Worm (Caenorhabditis elegans) whole organism, young adult: ENCODE results near the gene xpf-1.

Source experiments
- B0261.1 ChIP-seq: sonication (generic microtip); optimal IDR thresholded peaks from 2 replicates; lab custom pipeline; 2016; ENCODE audit warnings: mild to moderate bottlenecking, missing genetic modification characterization, moderate library complexity, missing compliant biosample characterization
- B0336.3 ChIP-seq: fragments of 200-800 bp; sonication (Bioruptor generic); IDR thresholded peaks from 2 replicates; pipeline ENCODE4 v1.3.6; 2022; ENCODE audit warnings: missing genetic modification characterization, missing compliant biosample characterization
- D2030.7 ChIP-seq: fragments of 200-800 bp; sonication (Bioruptor generic); IDR thresholded peaks from 2 replicates; pipeline ENCODE4 v1.3.6; 2022; ENCODE audit warnings: missing genetic modification reagents, missing genetic modification characterization, missing compliant biosample characterization
- F37B4.10 ChIP-seq: fragments of 200-800 bp; sonication (Bioruptor generic); IDR thresholded peaks from 2 replicates; pipeline ENCODE4 v1.3.6; 2022; ENCODE audit warnings: missing genetic modification characterization, missing compliant biosample characterization
- F39B2.1 ChIP-seq: fragments of 200-800 bp; sonication (Bioruptor generic); IDR thresholded peaks from 2 replicates; pipeline ENCODE4 v1.3.6; 2022; ENCODE audit warnings: missing genetic modification reagents, missing genetic modification characterization, missing compliant biosample characterization
- Y56A3A.18 ChIP-seq: fragments of 200-800 bp; sonication (Bioruptor generic); IDR thresholded peaks from 2 replicates; pipeline ENCODE4 v1.3.6; 2022; ENCODE audit warnings: missing genetic modification reagents, missing genetic modification characterization, missing compliant biosample characterization
- ZK185.1 ChIP-seq: sonication (generic microtip); optimal IDR thresholded peaks from 2 replicates; lab custom pipeline; 2016; ENCODE audit warnings: mild to moderate bottlenecking, missing genetic modification characterization, missing compliant biosample characterization; ENCODE audit not compliant: poor library complexity, severe bottlenecking
- atf-7 ChIP-seq: sonication (generic microtip); optimal IDR thresholded peaks from 2 replicates; lab custom pipeline; 2017; ENCODE audit warnings: mild to moderate bottlenecking, missing genetic modification characterization, missing compliant biosample characterization
- athp-1 ChIP-seq: sonication (generic microtip); optimal IDR thresholded peaks from 2 replicates; lab custom pipeline; 2017; ENCODE audit warnings: mild to moderate bottlenecking, missing genetic modification characterization, missing compliant biosample characterization
- ccch-3 ChIP-seq: fragments of 200-800 bp; sonication (Bioruptor generic); optimal IDR thresholded peaks from 2 replicates; lab custom pipeline; 2018; ENCODE audit warnings: mild to moderate bottlenecking, missing genetic modification characterization, missing compliant biosample characterization
- cebp-2 ChIP-seq: fragments of 200-800 bp; sonication (Bioruptor generic); IDR thresholded peaks from 2 replicates; pipeline ENCODE4 v1.3.6; 2022; ENCODE audit warnings: missing genetic modification characterization, missing compliant biosample characterization
- ceh-27 ChIP-seq: fragments of 200-800 bp; sonication (Bioruptor generic); optimal IDR thresholded peaks from 2 replicates; lab custom pipeline; 2018; ENCODE audit warnings: mild to moderate bottlenecking, missing genetic modification characterization, moderate library complexity, missing compliant biosample characterization
- ceh-58 ChIP-seq: fragments of 200-800 bp; sonication (Bioruptor generic); IDR thresholded peaks from 2 replicates; pipeline ENCODE4 v1.3.6; 2022; ENCODE audit warnings: missing genetic modification characterization, missing compliant biosample characterization
- chd-7 ChIP-seq: sonication (generic microtip); optimal IDR thresholded peaks from 2 replicates; lab custom pipeline; 2016; ENCODE audit warnings: mild to moderate bottlenecking, missing genetic modification characterization, moderate library complexity, missing compliant biosample characterization
- dpff-1 ChIP-seq: sonication (generic microtip); optimal IDR thresholded peaks from 2 replicates; lab custom pipeline; 2017; ENCODE audit warnings: mild to moderate bottlenecking, missing genetic modification characterization, missing compliant biosample characterization
- dpl-1 ChIP-seq: fragments of 150-350 bp; optimal IDR thresholded peaks from 2 replicates; lab custom pipeline; 2014; ENCODE audit warnings: missing biosample characterization, missing genetic modification reagents, missing genetic modification characterization
- egrh-3 ChIP-seq: fragments of 200-800 bp; sonication (Bioruptor generic); IDR thresholded peaks from 2 replicates; pipeline ENCODE4 v1.3.6; 2022; ENCODE audit warnings: missing genetic modification reagents, missing genetic modification characterization, missing compliant biosample characterization
- him-1 ChIP-seq: sonication (generic microtip); optimal IDR thresholded peaks from 2 replicates; lab custom pipeline; 2016; ENCODE audit warnings: missing genotype, missing genetic modification reagents, missing genetic modification characterization, missing compliant biosample characterization
- hlh-26 ChIP-seq: fragments of 200-800 bp; sonication (Bioruptor generic); conservative IDR thresholded peaks from 2 replicates; pipeline ENCODE4 v1.3.6; 2022; ENCODE audit warnings: missing genetic modification reagents, missing genetic modification characterization, missing compliant biosample characterization
- hrde-1 ChIP-seq: sonication (generic microtip); optimal IDR thresholded peaks from 2 replicates; lab custom pipeline; 2016; ENCODE audit warnings: missing genetic modification characterization, mild to moderate bottlenecking, missing compliant biosample characterization, moderate library complexity, missing genotype, missing genetic modification reagents, borderline replicate concordance
- lag-1 ChIP-seq: fragments of 200-800 bp; sonication (Bioruptor generic); IDR thresholded peaks from 2 replicates; pipeline ENCODE4 v1.3.6; 2022; ENCODE audit warnings: missing genetic modification reagents, missing genetic modification characterization, missing compliant biosample characterization
- lin-26 ChIP-seq: fragments of 200-800 bp; sonication (Bioruptor generic); IDR thresholded peaks from 2 replicates; pipeline ENCODE4 v1.3.6; 2022; ENCODE audit warnings: missing genetic modification reagents, missing genetic modification characterization, missing compliant biosample characterization
- lin-35 ChIP-seq, 3 experiments: fragments of 150-350 bp in 2 of 3; sonication (generic microtip) in 1 of 3; optimal IDR thresholded peaks; 2 replicates each; lab custom pipeline; 2014 to 2018; ENCODE audit warnings: missing biosample characterization in 3 of 3, missing genetic modification characterization in 3 of 3, missing genetic modification reagents in 3 of 3
- lin-40 ChIP-seq: sonication (generic microtip); optimal IDR thresholded peaks from 2 replicates; lab custom pipeline; 2016; ENCODE audit warnings: missing genetic modification characterization, mild to moderate bottlenecking, missing compliant biosample characterization, missing genotype, missing genetic modification reagents
- lsl-1 ChIP-seq: fragments of 200-800 bp; sonication (Bioruptor generic); optimal IDR thresholded peaks from 2 replicates; lab custom pipeline; 2018; ENCODE audit warnings: mild to moderate bottlenecking, missing genetic modification characterization, moderate library complexity, missing compliant biosample characterization
- madf-10 ChIP-seq: sonication (generic microtip); optimal IDR thresholded peaks from 2 replicates; lab custom pipeline; 2016; ENCODE audit warnings: mild to moderate bottlenecking, missing genetic modification characterization, missing compliant biosample characterization
- madf-3 ChIP-seq: fragments of 200-800 bp; sonication (Bioruptor generic); IDR thresholded peaks from 2 replicates; pipeline ENCODE4 v1.3.6; 2022; ENCODE audit warnings: missing genetic modification reagents, missing genetic modification characterization, missing compliant biosample characterization
- mel-28 ChIP-seq: sonication (generic microtip); optimal IDR thresholded peaks from 2 replicates; lab custom pipeline; 2016; ENCODE audit warnings: borderline replicate concordance, mild to moderate bottlenecking, missing genetic modification characterization, missing compliant biosample characterization
- mes-4 ChIP-seq: sonication (generic microtip); optimal IDR thresholded peaks from 2 replicates; lab custom pipeline; 2016; ENCODE audit warnings: missing genotype, missing genetic modification characterization, missing compliant biosample characterization
- nfyb-1 ChIP-seq: fragments of 200-800 bp; sonication (Bioruptor generic); IDR thresholded peaks from 2 replicates; pipeline ENCODE4 v1.3.6; 2022; ENCODE audit warnings: missing genetic modification reagents, missing genetic modification characterization, missing compliant biosample characterization
- nhr-80 ChIP-seq: sonication (generic microtip); optimal IDR thresholded peaks from 2 replicates; lab custom pipeline; 2016; ENCODE audit warnings: missing genetic modification characterization, missing compliant biosample characterization
- pbrm-1 ChIP-seq: fragments of 200-800 bp; sonication (Bioruptor generic); IDR thresholded peaks from 2 replicates; pipeline ENCODE4 v1.3.6; 2022; ENCODE audit warnings: missing genetic modification reagents, missing genetic modification characterization, missing compliant biosample characterization
- rcor-1 ChIP-seq: fragments of 200-800 bp; sonication (Bioruptor generic); IDR thresholded peaks from 2 replicates; pipeline ENCODE4 v1.3.6; 2022; ENCODE audit warnings: missing genetic modification reagents, missing genetic modification characterization, missing compliant biosample characterization
- rec-8 ChIP-seq, 2 experiments: sonication (generic microtip); optimal IDR thresholded peaks; 2 replicates each; lab custom pipeline; 2016; ENCODE audit warnings: mild to moderate bottlenecking in 2 of 2, missing genetic modification characterization in 2 of 2, missing genetic modification reagents in 2 of 2, missing genotype in 2 of 2, missing biosample characterization in 1 of 2, missing compliant biosample characterization in 1 of 2, moderate library complexity in 1 of 2
- sea-2 ChIP-seq: fragments of 200-800 bp; sonication (Bioruptor generic); IDR thresholded peaks from 2 replicates; pipeline ENCODE4 v1.3.6; 2022; ENCODE audit warnings: missing genetic modification characterization, missing compliant biosample characterization
- snpc-1.1 ChIP-seq: sonication (generic microtip); optimal IDR thresholded peaks from 2 replicates; lab custom pipeline; 2017; ENCODE audit warnings: missing genetic modification characterization, mild to moderate bottlenecking, missing compliant biosample characterization, antibody characterized with exemption, moderate library complexity, missing genotype, missing genetic modification reagents; ENCODE audit not compliant: insufficient read depth
- snpc-4 ChIP-seq, 5 experiments: fragments of 150-350 bp in 1 of 5; sonication (generic microtip) in 4 of 5; optimal IDR thresholded peaks; 2 replicates each; lab custom pipeline; 2014 to 2018; ENCODE audit warnings: missing genetic modification characterization in 5 of 5, missing biosample characterization in 3 of 5, antibody characterized with exemption in 2 of 5, mild to moderate bottlenecking in 2 of 5, missing compliant biosample characterization in 2 of 5, missing genotype in 2 of 5, moderate library complexity in 2 of 5, missing genetic modification reagents in 1 of 5
- tlf-1 ChIP-seq: fragments of 200-800 bp; sonication (Bioruptor generic); optimal IDR thresholded peaks from 2 replicates; lab custom pipeline; 2018; ENCODE audit warnings: mild to moderate bottlenecking, missing genetic modification characterization, missing compliant biosample characterization
- zfh-2 ChIP-seq: fragments of 200-800 bp; sonication (Bioruptor generic); conservative IDR thresholded peaks from 2 replicates; pipeline ENCODE4 v1.3.6; 2022; ENCODE audit warnings: missing genetic modification reagents, missing genetic modification characterization, missing compliant biosample characterization
- ztf-18 ChIP-seq: sonication (generic microtip); optimal IDR thresholded peaks from 2 replicates; lab custom pipeline; 2016; ENCODE audit warnings: missing genotype, mild to moderate bottlenecking, missing genetic modification characterization, missing compliant biosample characterization
- ztf-26 ChIP-seq: sonication (generic microtip); optimal IDR thresholded peaks from 2 replicates; lab custom pipeline; 2017; ENCODE audit warnings: missing genetic modification characterization, missing compliant biosample characterization

xpf-1 gene

DNA sequence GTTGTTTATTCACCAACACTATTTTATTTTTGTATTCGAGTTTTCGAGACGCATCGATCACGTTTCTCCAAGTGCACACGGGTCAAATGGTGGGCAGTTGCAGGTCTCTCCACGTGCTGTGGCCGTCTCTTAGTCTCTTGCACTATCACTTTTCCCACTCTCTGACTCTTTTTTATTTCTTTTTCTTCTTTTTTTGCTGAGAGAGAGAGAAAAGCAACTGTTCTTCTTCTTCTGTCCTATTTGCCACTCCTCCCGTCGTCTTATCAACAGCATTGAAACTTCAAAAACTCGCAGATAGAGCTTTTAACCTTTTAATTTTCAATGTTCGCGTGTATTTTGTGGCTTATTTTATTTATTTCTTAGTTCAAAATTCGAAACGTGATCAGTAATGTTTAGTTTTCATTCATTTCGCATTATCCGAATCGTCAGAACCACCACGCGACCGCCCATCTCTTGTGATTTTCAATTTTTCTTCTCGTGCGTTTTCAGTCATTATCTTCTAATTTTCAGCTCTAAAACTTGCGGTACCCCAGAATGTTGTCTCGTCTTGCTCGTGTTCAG is 32.7 kb downstream of the xpf-1 start, which contains the start of gene alh-8 (continued):
- TF ChIP-seq F39B2.1, result no peak
- TF ChIP-seq ceh-27 (GFP tag; lab: Kevin White, UChicago), result no peak
- no peak for TF ChIP-seq sea-2 (GFP tag; lab: Robert Waterston, UW)
- TF ChIP-seq snpc-1.1 (tag; lab: Kevin White, UChicago), result no peak
- peak; percentile 5 for TF ChIP-seq athp-1 (tag; lab: Kevin White, UChicago)
- no peak for TF ChIP-seq lsl-1 (GFP tag; lab: Kevin White, UChicago)
- peak; percentile 10 for TF ChIP-seq ztf-18
- no peak for TF ChIP-seq Y56A3A.18 (GFP tag; lab: Robert Waterston, UW)
- no peak for TF ChIP-seq dpff-1 (tag; lab: Kevin White, UChicago)
- TF ChIP-seq D2030.7, result 0 out of 2 replicates have a peak, but pooled peaks have one; percentile 14
- TF ChIP-seq mel-28 (tag; lab: Kevin White, UChicago), result no peak
- TF ChIP-seq mes-4 (tag; lab: Kevin White, UChicago), result no peak
- TF ChIP-seq ceh-58 (GFP tag; lab: Robert Waterston, UW), result no peak
- TF ChIP-seq rec-8 (tag; optimal IDR thresholded peaks at IDR 0.05; lab: Kevin White, UChicago), result no peak
- no peak for TF ChIP-seq dpl-1 (GFP tag; lab: Kevin White, UChicago)
- peak; percentile 80 for TF ChIP-seq madf-3 (GFP tag; lab: Robert Waterston, UW)

DNA sequence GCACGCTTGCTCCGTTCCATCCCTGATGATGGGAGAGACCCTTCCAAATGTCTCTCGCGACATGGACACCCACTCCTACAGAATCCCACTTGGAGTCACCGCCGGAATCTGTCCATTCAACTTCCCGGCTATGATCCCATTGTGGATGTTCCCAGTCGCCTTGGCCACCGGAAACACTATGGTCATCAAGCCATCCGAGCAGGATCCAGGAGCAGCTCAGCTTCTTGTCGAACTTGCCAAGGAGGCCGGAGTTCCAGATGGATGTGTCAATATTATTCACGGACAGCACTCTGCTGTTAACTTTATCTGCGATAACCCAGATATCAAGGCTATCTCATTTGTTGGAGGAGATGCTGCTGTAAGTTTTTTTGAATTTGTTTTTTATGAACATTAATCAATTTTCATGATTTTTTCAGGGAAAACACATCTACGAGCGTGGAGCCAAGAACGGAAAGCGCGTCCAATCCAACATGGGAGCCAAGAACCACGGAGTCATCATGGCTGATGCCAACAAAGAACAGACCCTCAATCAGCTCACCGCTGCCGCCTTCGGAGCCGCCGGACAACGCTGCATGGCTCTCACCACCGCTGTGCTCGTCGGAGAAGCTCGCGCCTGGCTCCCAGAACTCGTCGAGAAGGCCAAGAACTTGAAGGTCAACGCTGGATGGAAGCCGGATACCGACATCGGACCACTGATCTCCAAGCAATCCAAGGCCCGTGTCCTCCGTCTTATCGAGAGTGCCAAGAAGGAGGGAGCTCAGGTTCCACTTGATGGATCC is 34.0 kb downstream of the xpf-1 start:
- TF ChIP-seq B0261.1 (tag; lab: Kevin White, UChicago) (no peak), cebp-2 (GFP tag; lab: Robert Waterston, UW) (0 out of 2 replicates have a peak, but pooled peaks have one; percentile 14), snpc-4 (GFP tag; optimal IDR thresholded peaks at IDR 0.05; lab: Kevin White, UChicago) (no peak), snpc-4 (tag; optimal IDR thresholded peaks at IDR 0.05; lab: Kevin White, UChicago) (no peak), F37B4.10 (GFP tag; lab: Robert Waterston, UW) (peak; percentile 77; the same call in 1 of the 2 replicates), rcor-1 (GFP tag; lab: Robert Waterston, UW) (no peak), lin-26 (0 out of 2 replicates have a peak, but pooled peaks have one; percentile 25), egrh-3 (peak; percentile 84; the same call in 1 of the 2 replicates), hrde-1 (tag; lab: Kevin White, UChicago) (no peak)

DNA sequence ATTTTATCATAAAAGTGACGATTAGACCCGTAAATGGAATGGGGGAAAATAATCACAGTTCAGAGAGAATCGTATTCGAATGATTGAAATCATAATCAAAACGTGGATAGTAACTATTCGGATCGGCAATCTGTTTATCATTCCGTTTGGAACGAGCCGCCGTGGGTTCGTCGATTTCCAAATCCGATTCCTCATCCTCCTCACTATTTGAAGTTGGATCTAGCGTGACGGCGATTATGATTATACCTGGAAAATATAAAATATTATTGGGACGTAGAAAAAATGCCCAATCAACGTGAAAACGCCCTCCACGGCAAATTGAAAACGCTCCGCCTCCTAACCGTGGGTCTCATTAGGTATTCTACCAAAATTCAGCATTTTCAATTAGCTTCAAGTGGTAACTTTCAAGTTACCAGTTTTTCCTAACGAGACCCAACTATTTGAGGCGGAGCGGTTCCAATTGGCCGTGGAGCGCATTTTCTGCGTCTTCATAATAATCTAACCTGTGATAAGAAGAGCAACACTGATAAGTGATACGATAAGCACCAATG is 35.3 kb downstream of the xpf-1 start:
- peak; percentile 89 for TF ChIP-seq B0336.3
- TF ChIP-seq ztf-18, result peak; percentile 27
- TF ChIP-seq cebp-2 (GFP tag; lab: Robert Waterston, UW), result no peak
- TF ChIP-seq him-1 (tag; lab: Kevin White, UChicago), result no peak
- peak; percentile 53 for TF ChIP-seq chd-7 (tag; lab: Kevin White, UChicago)
- TF ChIP-seq snpc-4 (GFP tag; optimal IDR thresholded peaks at IDR 0.05; lab: Kevin White, UChicago), result no peak
- TF ChIP-seq snpc-4 (tag; optimal IDR thresholded peaks at IDR 0.05; lab: Kevin White, UChicago), result peak in 1 of 4 experiments; percentile 13
- TF ChIP-seq ZK185.1, result peak; percentile 59
- TF ChIP-seq pbrm-1 (GFP tag; lab: Robert Waterston, UW), result peak; percentile 16; the same call in 1 of the 2 replicates
- peak in 1 of 3 experiments; percentile 40 for TF ChIP-seq lin-35 (GFP tag; optimal IDR thresholded peaks at IDR 0.05; lab: Kevin White, UChicago)
- no peak for TF ChIP-seq hlh-26 (GFP tag; lab: Robert Waterston, UW)
- no peak for TF ChIP-seq lag-1
- peak; percentile 72 for TF ChIP-seq nfyb-1
- TF ChIP-seq snpc-1.1 (tag; lab: Kevin White, UChicago), result no peak
- peak; percentile 58 for TF ChIP-seq madf-10
- TF ChIP-seq tlf-1, result peak; percentile 47
- peak; percentile 20 for TF ChIP-seq atf-7 (tag; lab: Kevin White, UChicago)
- peak; percentile 62 for TF ChIP-seq nhr-80
- TF ChIP-seq ztf-26 (tag; lab: Kevin White, UChicago), result peak; percentile 49
- 0 out of 2 replicates have a peak, but pooled peaks have one; percentile 15 for TF ChIP-seq madf-3 (GFP tag; lab: Robert Waterston, UW)
- 0 out of 2 replicates have a peak, but pooled peaks have one; percentile 23 for TF ChIP-seq zfh-2 (GFP tag; lab: Robert Waterston, UW)
- peak; percentile 63 for TF ChIP-seq lin-40 (tag; lab: Kevin White, UChicago)
- TF ChIP-seq ccch-3 (GFP tag; lab: Kevin White, UChicago), result no peak
